Worm (Caenorhabditis elegans) whole organism, L1 larva: ENCODE data around the gene K11H12.3.

Source experiments
- C04F5.9 ChIP-seq: sonication (generic microtip); optimal IDR thresholded peaks from 2 replicates; lab custom pipeline; 2016; ENCODE audit warnings: missing genetic modification characterization, missing compliant biosample characterization
- C16A3.4 ChIP-seq: fragments of 150-350 bp; optimal IDR thresholded peaks from 2 replicates; lab custom pipeline; 2014; ENCODE audit warnings: missing biosample characterization, missing genetic modification characterization
- Y116A8C.19 ChIP-seq: sonication (generic microtip); optimal IDR thresholded peaks from 2 replicates; lab custom pipeline; 2016; ENCODE audit warnings: missing compliant biosample characterization, missing genetic modification characterization, borderline replicate concordance
- aha-1 ChIP-seq: fragments of 150-350 bp; optimal IDR thresholded peaks from 2 replicates; lab custom pipeline; 2014; ENCODE audit warnings: missing biosample characterization, missing genetic modification characterization
- aly-2 ChIP-seq: fragments of 150-350 bp; optimal IDR thresholded peaks from 2 replicates; lab custom pipeline; 2014; ENCODE audit warnings: missing biosample characterization, missing genetic modification characterization
- ama-1 ChIP-seq: fragments of 150-350 bp; optimal IDR thresholded peaks from 2 replicates; lab custom pipeline; 2014
- ceh-63 ChIP-seq: fragments of 200-800 bp; sonication (Bioruptor generic); optimal IDR thresholded peaks from 2 replicates; lab custom pipeline; 2018; ENCODE audit warnings: mild to moderate bottlenecking, missing genetic modification characterization, missing compliant biosample characterization
- ceh-8 ChIP-seq: fragments of 200-800 bp; sonication (Bioruptor generic); optimal IDR thresholded peaks from 2 replicates; lab custom pipeline; 2018; ENCODE audit warnings: mild to moderate bottlenecking, missing genetic modification characterization, moderate library complexity, missing compliant biosample characterization
- ceh-82 ChIP-seq, 3 experiments: fragments of 150-350 bp in 1 of 3; sonication (generic microtip) in 2 of 3; optimal IDR thresholded peaks; 2 replicates each; lab custom pipeline; 2014 to 2017; ENCODE audit warnings: missing biosample characterization in 3 of 3, missing genetic modification characterization in 3 of 3
- ceh-88 ChIP-seq: fragments of 200-800 bp; sonication (Bioruptor generic); IDR thresholded peaks from 2 replicates; pipeline ENCODE4 v1.3.6; 2022; ENCODE audit warnings: missing genetic modification characterization, missing compliant biosample characterization
- ceh-90 ChIP-seq: sonication (generic microtip); optimal IDR thresholded peaks from 2 replicates; lab custom pipeline; 2016; ENCODE audit warnings: missing genetic modification characterization, missing compliant biosample characterization
- ces-1 ChIP-seq: fragments of 150-350 bp; optimal IDR thresholded peaks from 2 replicates; lab custom pipeline; 2014; ENCODE audit warnings: missing biosample characterization, missing genetic modification reagents, missing genetic modification characterization
- dsc-1 ChIP-seq: sonication (generic microtip); optimal IDR thresholded peaks from 2 replicates; lab custom pipeline; 2016; ENCODE audit warnings: mild to moderate bottlenecking, missing genetic modification characterization, missing compliant biosample characterization
- efl-1 ChIP-seq, 4 experiments: fragments of 150-350 bp; optimal IDR thresholded peaks in 3 of 4; peaks in 1 of 4; 1 replicate in 1 of 4; 2 replicates in 3 of 4; lab custom pipeline; 2014; ENCODE audit warnings: missing biosample characterization in 2 of 4, missing genetic modification characterization in 2 of 4, missing genetic modification reagents in 2 of 4
- egl-13 ChIP-seq: sonication (generic microtip); optimal IDR thresholded peaks from 2 replicates; lab custom pipeline; 2016; ENCODE audit warnings: missing genotype, missing genetic modification reagents, missing genetic modification characterization, missing compliant biosample characterization
- ets-5 ChIP-seq: fragments of 200-800 bp; sonication (Bioruptor generic); IDR thresholded peaks from 2 replicates; pipeline ENCODE4 v1.3.6; 2022; ENCODE audit warnings: missing genetic modification characterization, missing compliant biosample characterization
- fkh-10 ChIP-seq: sonication (generic microtip); optimal IDR thresholded peaks from 2 replicates; lab custom pipeline; 2017; ENCODE audit warnings: missing biosample characterization, missing genetic modification reagents, missing genetic modification characterization
- fkh-4 ChIP-seq: sonication (generic microtip); optimal IDR thresholded peaks from 2 replicates; lab custom pipeline; 2016; ENCODE audit warnings: missing compliant biosample characterization, missing genetic modification characterization, borderline replicate concordance
- fkh-8 ChIP-seq: sonication (generic microtip); optimal IDR thresholded peaks from 2 replicates; lab custom pipeline; 2016; ENCODE audit warnings: mild to moderate bottlenecking, missing genetic modification characterization, missing compliant biosample characterization
- fos-1 ChIP-seq: fragments of 150-350 bp; optimal IDR thresholded peaks from 2 replicates; lab custom pipeline; 2014; ENCODE audit warnings: missing biosample characterization, missing genetic modification characterization
- grh-1 ChIP-seq: fragments of 200-800 bp; sonication (Bioruptor generic); IDR thresholded peaks from 2 replicates; pipeline ENCODE4 v1.3.6; 2022; ENCODE audit warnings: missing genetic modification reagents, missing genetic modification characterization, missing compliant biosample characterization
- irx-1 ChIP-seq: sonication (generic microtip); optimal IDR thresholded peaks from 2 replicates; lab custom pipeline; 2016; ENCODE audit warnings: missing genetic modification characterization, missing compliant biosample characterization
- isw-1 ChIP-seq: fragments of 200-800 bp; sonication (Bioruptor generic); IDR thresholded peaks from 2 replicates; pipeline ENCODE4 v1.3.6; 2022; ENCODE audit warnings: missing genetic modification characterization, missing compliant biosample characterization
- jun-1 ChIP-seq: fragments of 150-350 bp; optimal IDR thresholded peaks from 2 replicates; lab custom pipeline; 2014; ENCODE audit warnings: missing biosample characterization, missing genetic modification reagents, missing genetic modification characterization
- lin-14 ChIP-seq: fragments of 200-800 bp; sonication (Bioruptor generic); optimal IDR thresholded peaks from 2 replicates; lab custom pipeline; 2018; ENCODE audit warnings: mild to moderate bottlenecking, missing genetic modification characterization, moderate library complexity, missing compliant biosample characterization
- lin-15B ChIP-seq: fragments of 150-350 bp; sonication (generic microtip); optimal IDR thresholded peaks from 3 replicates; lab custom pipeline; 2014; ENCODE audit warnings: missing biosample characterization, missing genetic modification characterization
- lsy-2 ChIP-seq, 2 experiments: fragments of 150-350 bp; optimal IDR thresholded peaks; 2 replicates each; lab custom pipeline; 2014; ENCODE audit warnings: missing biosample characterization in 2 of 2, missing genetic modification characterization in 2 of 2
- mdl-1 ChIP-seq, 2 experiments: fragments of 150-350 bp; optimal IDR thresholded peaks; 2 replicates each; lab custom pipeline; 2014 to 2017; ENCODE audit warnings: missing biosample characterization in 2 of 2, missing genetic modification characterization in 2 of 2, inconsistent platforms in 1 of 2
- mef-2 ChIP-seq: fragments of 150-350 bp; optimal IDR thresholded peaks from 2 replicates; lab custom pipeline; 2014; ENCODE audit warnings: missing biosample characterization, missing genetic modification characterization
- nhr-12 ChIP-seq: sonication (generic microtip); optimal IDR thresholded peaks from 2 replicates; lab custom pipeline; 2017; ENCODE audit warnings: missing biosample characterization, missing genetic modification characterization
- nhr-237 ChIP-seq: fragments of 150-350 bp; optimal IDR thresholded peaks from 2 replicates; lab custom pipeline; 2014; ENCODE audit warnings: missing biosample characterization, missing genetic modification characterization
- nhr-85 ChIP-seq: sonication (generic microtip); peaks from one replicate; lab custom pipeline; 2016; ENCODE audit warnings: missing genetic modification characterization, inconsistent platforms, missing compliant biosample characterization
- pag-3 ChIP-seq: sonication (generic microtip); optimal IDR thresholded peaks from 2 replicates; lab custom pipeline; 2017; ENCODE audit warnings: missing genetic modification characterization, mild to moderate bottlenecking, missing compliant biosample characterization, antibody characterized with exemption, borderline replicate concordance; ENCODE audit not compliant: insufficient read depth
- skn-1 ChIP-seq: fragments of 150-350 bp; optimal IDR thresholded peaks from 2 replicates; lab custom pipeline; 2014; ENCODE audit warnings: missing biosample characterization, missing genetic modification characterization
- sox-4 ChIP-seq: sonication (generic microtip); optimal IDR thresholded peaks from 2 replicates; lab custom pipeline; 2016; ENCODE audit warnings: missing genetic modification characterization, missing compliant biosample characterization
- tbx-2 ChIP-seq: sonication (generic microtip); optimal IDR thresholded peaks from 2 replicates; lab custom pipeline; 2016; ENCODE audit warnings: missing genetic modification characterization, missing compliant biosample characterization
- unc-130 ChIP-seq: fragments of 150-350 bp; optimal IDR thresholded peaks from 2 replicates; lab custom pipeline; 2017; ENCODE audit warnings: missing biosample characterization, missing genetic modification characterization, inconsistent platforms
- unc-62 ChIP-seq: fragments of 150-350 bp; optimal IDR thresholded peaks from 2 replicates; lab custom pipeline; 2014; ENCODE audit warnings: missing biosample characterization, missing genetic modification reagents, missing genetic modification characterization
- unc-98 ChIP-seq: fragments of 200-800 bp; sonication (Bioruptor generic); IDR thresholded peaks from 2 replicates; pipeline ENCODE4 v1.3.6; 2022; ENCODE audit warnings: missing genetic modification characterization, missing compliant biosample characterization
- vab-15 ChIP-seq: sonication (generic microtip); optimal IDR thresholded peaks from 2 replicates; lab custom pipeline; 2017; ENCODE audit warnings: missing genotype, mild to moderate bottlenecking, missing genetic modification characterization, missing compliant biosample characterization
- zag-1 ChIP-seq: fragments of 150-350 bp; optimal IDR thresholded peaks from 2 replicates; lab custom pipeline; 2014; ENCODE audit warnings: missing biosample characterization, missing genetic modification characterization
- ztf-11 ChIP-seq, 2 experiments: sonication (generic microtip); optimal IDR thresholded peaks; 2 replicates each; lab custom pipeline; 2016 to 2017; ENCODE audit warnings: missing genetic modification characterization in 2 of 2, missing biosample characterization in 1 of 2, missing compliant biosample characterization in 1 of 2
- ztf-4 ChIP-seq: fragments of 150-350 bp; optimal IDR thresholded peaks from 2 replicates; lab custom pipeline; 2014; ENCODE audit warnings: missing biosample characterization, missing genetic modification characterization

Gene K11H12.3

DNA sequence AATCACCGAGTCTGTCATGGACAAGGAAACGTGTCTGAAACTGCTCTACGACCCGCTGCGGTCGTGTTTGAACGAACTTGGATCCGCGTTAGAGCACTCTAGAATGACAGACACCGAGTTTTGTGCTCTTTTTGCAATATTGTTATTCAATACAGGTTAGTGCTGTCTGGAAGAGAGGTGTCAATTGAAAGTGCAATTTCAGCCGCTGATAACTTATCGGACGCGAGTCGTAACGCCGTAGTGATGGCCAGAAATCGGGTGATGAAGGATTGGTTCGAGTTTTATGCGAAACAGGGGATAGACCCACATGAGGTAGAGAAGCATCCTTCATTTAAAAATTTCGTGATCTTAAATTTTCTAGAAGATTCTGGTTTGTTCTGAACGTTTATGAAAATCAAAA is 41.4 kb downstream of the K11H12.3 start:
- TF ChIP-seq nhr-85 (tag; lab: Kevin White, UChicago) (peak; percentile 29), nhr-237 (no peak)

DNA sequence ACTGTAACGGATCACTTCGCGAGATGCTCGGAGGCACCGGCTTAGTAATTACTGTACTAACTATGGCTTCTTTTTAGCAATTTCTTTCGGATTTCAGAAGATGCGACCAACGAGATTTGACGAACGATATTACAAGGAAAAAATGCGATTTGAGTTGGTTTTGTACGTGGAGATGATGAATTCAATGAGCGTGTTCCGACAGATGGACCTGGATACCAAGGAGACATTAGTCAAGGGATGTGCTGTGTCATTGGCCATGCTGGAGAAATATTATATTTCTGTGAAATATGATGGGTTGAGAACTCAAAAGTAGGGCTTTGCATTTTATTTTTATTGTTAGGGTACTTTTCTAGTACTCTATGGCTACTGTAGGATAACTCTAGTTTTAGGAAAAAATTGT is 42.7 kb downstream of the K11H12.3 start:
- TF ChIP-seq sox-4 (no peak), fos-1 (tag; lab: Kevin White, UChicago) (no peak), vab-15 (tag; lab: Kevin White, UChicago) (no peak), C16A3.4 (tag; lab: Kevin White, UChicago) (no peak), skn-1 (tag; lab: Kevin White, UChicago) (no peak), aly-2 (tag; lab: Kevin White, UChicago) (no peak), nhr-237 (no peak)

DNA sequence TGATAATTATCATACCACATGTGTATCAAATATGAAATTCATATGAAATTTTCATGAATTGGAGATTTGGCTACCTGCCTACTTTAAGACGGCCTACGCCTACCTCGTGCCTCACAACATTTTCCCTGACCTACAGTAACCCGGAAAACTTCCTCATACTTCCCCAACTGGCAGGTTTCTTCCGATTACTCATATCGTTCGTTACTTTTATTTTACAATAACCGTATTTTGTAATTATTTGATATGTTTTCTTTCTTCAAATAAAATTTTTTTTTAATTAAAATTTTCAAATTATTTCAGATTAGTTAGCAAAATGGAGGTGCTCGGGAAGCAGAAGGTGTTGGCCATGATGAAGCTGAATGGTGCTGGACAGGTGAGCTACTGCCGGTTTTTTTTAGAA is 46.0 kb downstream of the K11H12.3 start, which contains the start of gene nhr-76:
Gene nhr-76, plus strand, starts transcription at position 301 of the 400 bp plus-strand sequence.
- TF ChIP-seq unc-98 (no peak), nhr-12 (tag; lab: Kevin White, UChicago) (no peak), lsy-2 (tag; optimal IDR thresholded peaks at IDR 0.05; lab: Kevin White, UChicago) (no peak), ets-5 (GFP tag; lab: Robert Waterston, UW) (no peak), mdl-1 (tag; optimal IDR thresholded peaks at IDR 0.05; lab: Kevin White, UChicago) (no peak), ama-1 (lab: Kevin White, UChicago) (no peak), vab-15 (tag; lab: Kevin White, UChicago) (no peak), unc-130 (tag; lab: Kevin White, UChicago) (no peak), irx-1 (tag; lab: Kevin White, UChicago) (no peak), C04F5.9 (no peak), ztf-4 (no peak), grh-1 (GFP tag; lab: Robert Waterston, UW) (no peak), fkh-8 (tag; lab: Kevin White, UChicago) (no peak), ceh-8 (GFP tag; lab: Kevin White, UChicago) (no peak), dsc-1 (tag; lab: Kevin White, UChicago) (no peak), unc-62 (GFP tag; lab: Kevin White, UChicago) (no peak), lin-14 (GFP tag; lab: Kevin White, UChicago) (no peak), mef-2 (tag; lab: Kevin White, UChicago) (no peak), zag-1 (tag; lab: Kevin White, UChicago) (no peak)
- TF ChIP-seq, all 84 proteins: peak for 0

DNA sequence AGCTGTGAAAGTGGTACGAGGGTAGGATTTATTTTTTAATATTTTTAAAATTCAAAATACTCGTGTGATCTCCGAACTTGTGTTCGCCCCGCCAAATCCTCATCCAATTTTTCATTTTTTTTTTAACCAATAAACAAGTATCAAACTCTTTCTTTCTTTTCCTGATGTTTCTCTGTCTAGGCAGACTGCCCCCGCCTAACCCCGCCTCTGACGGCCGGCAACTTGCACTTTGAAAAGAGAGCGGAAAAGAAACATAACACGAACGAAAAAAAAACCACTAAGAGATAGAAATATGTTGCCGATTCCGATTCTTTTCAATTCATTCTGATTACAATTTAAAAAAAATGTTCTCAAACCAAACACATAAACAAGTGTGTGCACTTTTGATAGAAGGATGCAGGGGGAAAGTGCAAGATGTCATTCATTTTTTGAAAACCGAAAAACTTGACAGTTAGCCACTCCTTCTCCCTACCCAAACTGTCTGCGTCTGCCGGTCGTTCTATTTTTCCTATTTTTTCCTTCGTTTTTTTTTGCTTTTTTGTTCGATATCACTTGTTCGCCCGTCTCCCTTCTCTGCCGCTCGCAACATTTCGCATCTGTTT is 47.2 kb downstream of the K11H12.3 start:
- TF ChIP-seq fkh-4 (tag; lab: Kevin White, UChicago) (no peak), sox-4 (no peak), lin-14 (GFP tag; lab: Kevin White, UChicago) (peak; percentile 3), vab-15 (tag; lab: Kevin White, UChicago) (no peak)

DNA sequence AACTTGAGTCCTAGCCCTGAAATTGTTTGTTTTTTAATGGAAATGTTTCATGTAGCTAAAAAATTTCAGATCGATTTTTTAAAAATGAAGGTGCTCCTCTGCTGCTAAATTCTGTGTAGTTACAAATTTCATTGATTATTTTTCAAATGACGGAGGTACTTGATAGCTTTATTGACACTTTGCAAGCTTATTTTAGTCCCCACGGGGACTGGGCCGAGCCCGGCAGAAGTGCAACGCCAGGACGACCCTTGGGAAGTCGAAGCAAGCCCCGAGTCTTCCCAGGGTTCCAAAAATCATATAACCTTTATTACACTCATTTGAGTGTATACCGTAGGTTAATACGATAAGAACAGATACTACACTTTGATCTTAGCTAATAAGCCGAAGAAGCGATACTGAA is 49.4 kb downstream of the K11H12.3 start:
- TF ChIP-seq jun-1 (tag; lab: Kevin White, UChicago) (no peak), egl-13 (tag; lab: Kevin White, UChicago) (no peak), ceh-82 (tag; optimal IDR thresholded peaks at IDR 0.05; lab: Kevin White, UChicago) (no peak), Y116A8C.19 (no peak), pag-3 (tag; lab: Kevin White, UChicago) (no peak)

DNA sequence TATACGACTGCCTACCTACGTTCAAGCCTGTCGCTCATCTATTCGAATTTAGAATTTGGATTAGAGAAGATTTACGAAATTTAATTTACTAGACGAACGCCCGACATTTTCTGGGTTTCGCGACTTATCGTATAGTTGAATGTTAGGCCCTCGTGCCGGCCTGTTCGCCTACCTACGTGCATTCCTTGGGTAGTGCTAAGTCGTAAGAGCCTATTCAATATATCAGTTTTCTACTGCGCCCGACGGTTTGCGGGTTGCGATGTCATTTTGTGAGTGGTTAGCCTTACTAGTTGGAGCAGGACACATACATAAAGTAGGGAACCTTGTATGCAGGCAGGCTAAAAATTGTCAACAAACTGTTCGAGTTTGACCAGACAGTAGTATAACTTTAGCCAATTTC is 50.3 kb downstream of the K11H12.3 start:
- TF ChIP-seq ztf-11 (tag; optimal IDR thresholded peaks at IDR 0.05; lab: Kevin White, UChicago), result no peak
- TF ChIP-seq lin-15B (tag; lab: Kevin White, UChicago), result no peak
- TF ChIP-seq fos-1 (tag; lab: Kevin White, UChicago), result no peak
- no peak for TF ChIP-seq ceh-63 (GFP tag; lab: Kevin White, UChicago)
- TF ChIP-seq tbx-2 (tag; lab: Kevin White, UChicago), result no peak
- no peak for TF ChIP-seq efl-1 (optimal IDR thresholded peaks at IDR 0.05; lab: Kevin White, UChicago)
- no peak for TF ChIP-seq efl-1 (GFP tag; optimal IDR thresholded peaks at IDR 0.05 in 1 of 2; lab: Kevin White, UChicago)
- no peak for TF ChIP-seq fkh-10 (GFP tag; lab: Kevin White, UChicago)
- TF ChIP-seq ceh-90, result no peak
- no peak for TF ChIP-seq aha-1 (tag; lab: Kevin White, UChicago)
- no peak for TF ChIP-seq ces-1 (GFP tag; lab: Kevin White, UChicago)
- TF ChIP-seq isw-1 (GFP tag; lab: Robert Waterston, UW), result no peak
- TF ChIP-seq ceh-88, result no peak
- no peak for TF ChIP-seq ceh-8 (GFP tag; lab: Kevin White, UChicago)
- TF ChIP-seq nhr-85 (tag; lab: Kevin White, UChicago), result no peak
- TF ChIP-seq ets-5 (GFP tag; lab: Robert Waterston, UW), result no peak
